Worm (Caenorhabditis elegans) whole organism, L4 larva: ENCODE measurements around the gene srm-5.

ENCODE experiments used
- Y5F2A.4 ChIP-seq: fragments of 200-800 bp; sonication (Bioruptor generic); optimal IDR thresholded peaks from 2 replicates; lab custom pipeline; 2018; ENCODE audit warnings: mild to moderate bottlenecking, missing genetic modification characterization, missing compliant biosample characterization
- aha-1 ChIP-seq: fragments of 150-350 bp; peaks from one replicate; lab custom pipeline; 2014; ENCODE audit warnings: missing biosample characterization, missing genetic modification characterization
- aly-2 ChIP-seq: sonication (generic microtip); optimal IDR thresholded peaks from 2 replicates; lab custom pipeline; 2018; ENCODE audit warnings: missing biosample characterization, missing genetic modification characterization
- ceh-20 ChIP-seq: fragments of 200-800 bp; sonication (Bioruptor generic); IDR thresholded peaks from 2 replicates; pipeline ENCODE4 v1.3.6; 2022; ENCODE audit warnings: missing genetic modification reagents, missing genetic modification characterization, missing compliant biosample characterization
- ceh-28 ChIP-seq: fragments of 150-350 bp; optimal IDR thresholded peaks from 2 replicates; lab custom pipeline; 2014; ENCODE audit warnings: missing biosample characterization, missing genetic modification reagents, missing genetic modification characterization
- ceh-32 ChIP-seq: sonication (generic microtip); optimal IDR thresholded peaks from 2 replicates; lab custom pipeline; 2016; ENCODE audit warnings: mild to moderate bottlenecking, missing genetic modification characterization, missing compliant biosample characterization; ENCODE audit not compliant: poor library complexity
- dmd-6 ChIP-seq: fragments of 200-800 bp; sonication (Bioruptor generic); IDR thresholded peaks from 2 replicates; pipeline ENCODE4 v1.3.6; 2022; ENCODE audit warnings: missing genetic modification reagents, missing genetic modification characterization, missing compliant biosample characterization
- dpl-1 ChIP-seq: fragments of 150-350 bp; optimal IDR thresholded peaks from 2 replicates; lab custom pipeline; 2014; ENCODE audit warnings: missing biosample characterization, missing genetic modification reagents, missing genetic modification characterization
- hif-1 ChIP-seq, 2 experiments: sonication (generic microtip); optimal IDR thresholded peaks; 2 replicates each; lab custom pipeline; 2016 to 2017; ENCODE audit warnings: missing compliant biosample characterization in 2 of 2, missing genetic modification characterization in 2 of 2, missing genetic modification reagents in 2 of 2, missing genotype in 2 of 2, mild to moderate bottlenecking in 1 of 2
- hlh-30 ChIP-seq: sonication (generic microtip); optimal IDR thresholded peaks from 2 replicates; lab custom pipeline; 2017; ENCODE audit warnings: antibody characterized with exemption, mild to moderate bottlenecking, missing genetic modification characterization, missing compliant biosample characterization; ENCODE audit not compliant: insufficient read depth
- jun-1 ChIP-seq: fragments of 150-350 bp; optimal IDR thresholded peaks from 2 replicates; lab custom pipeline; 2014; ENCODE audit warnings: missing biosample characterization, missing genetic modification reagents, missing genetic modification characterization
- lin-13 ChIP-seq: fragments of 150-350 bp; optimal IDR thresholded peaks from 2 replicates; lab custom pipeline; 2014; ENCODE audit warnings: missing biosample characterization, missing genetic modification reagents, missing genetic modification characterization
- lin-15B ChIP-seq: fragments of 150-350 bp; sonication (generic microtip); optimal IDR thresholded peaks from 3 replicates; lab custom pipeline; 2014; ENCODE audit warnings: missing biosample characterization, missing genetic modification characterization
- lsy-2 ChIP-seq, 2 experiments: fragments of 150-350 bp in 1 of 2; sonication (generic microtip) in 1 of 2; optimal IDR thresholded peaks; 2 replicates each; lab custom pipeline; 2014 to 2017; ENCODE audit warnings: missing biosample characterization in 2 of 2, missing genetic modification characterization in 2 of 2
- madf-9 ChIP-seq: fragments of 200-800 bp; sonication (Bioruptor generic); conservative IDR thresholded peaks from 2 replicates; pipeline ENCODE4 v1.3.6; 2022; ENCODE audit warnings: missing genetic modification reagents, missing genetic modification characterization, missing compliant biosample characterization
- nhr-11 ChIP-seq: fragments of 150-350 bp; optimal IDR thresholded peaks from 2 replicates; lab custom pipeline; 2014; ENCODE audit warnings: missing biosample characterization, missing genetic modification characterization
- nhr-48 ChIP-seq: sonication (generic microtip); optimal IDR thresholded peaks from 2 replicates; lab custom pipeline; 2016; ENCODE audit warnings: mild to moderate bottlenecking, missing genetic modification characterization, missing compliant biosample characterization
- rbr-2 ChIP-seq: sonication (generic microtip); optimal IDR thresholded peaks from 2 replicates; lab custom pipeline; 2016; ENCODE audit warnings: missing genotype, missing genetic modification characterization, missing compliant biosample characterization
- skn-1 ChIP-seq: fragments of 150-350 bp; optimal IDR thresholded peaks from 2 replicates; lab custom pipeline; 2014; ENCODE audit warnings: missing biosample characterization, missing genetic modification characterization
- spr-1 ChIP-seq: sonication (generic microtip); optimal IDR thresholded peaks from 2 replicates; lab custom pipeline; 2016; ENCODE audit warnings: mild to moderate bottlenecking, missing genetic modification characterization, missing compliant biosample characterization
- tag-97 ChIP-seq: fragments of 200-800 bp; sonication (Bioruptor generic); IDR thresholded peaks from 2 replicates; pipeline ENCODE4 v1.3.6; 2022; ENCODE audit warnings: missing genetic modification characterization, missing compliant biosample characterization
- tra-1 ChIP-seq: fragments of 200-800 bp; sonication (Bioruptor generic); IDR thresholded peaks from 2 replicates; pipeline ENCODE4 v1.3.6; 2022; ENCODE audit warnings: missing genetic modification reagents, missing genetic modification characterization, missing compliant biosample characterization
- unc-62 ChIP-seq, 3 experiments: fragments of 150-350 bp in 1 of 3; sonication (generic microtip); optimal IDR thresholded peaks in 2 of 3; peaks in 1 of 3; 1 replicate in 1 of 3; 2 replicates in 2 of 3; lab custom pipeline; 2014 to 2017; ENCODE audit warnings: missing biosample characterization in 3 of 3, missing genetic modification characterization in 3 of 3, missing genetic modification reagents in 3 of 3, missing genotype in 1 of 3
- vab-7 ChIP-seq: fragments of 200-800 bp; sonication (Bioruptor generic); IDR thresholded peaks from 2 replicates; pipeline ENCODE4 v1.3.6; 2022; ENCODE audit warnings: missing genetic modification reagents, missing genetic modification characterization, missing compliant biosample characterization
- zag-1 ChIP-seq: fragments of 150-350 bp; optimal IDR thresholded peaks from 2 replicates; lab custom pipeline; 2014; ENCODE audit warnings: missing biosample characterization, missing genetic modification characterization
- zfp-3 ChIP-seq: fragments of 200-800 bp; sonication (Bioruptor generic); conservative IDR thresholded peaks from 2 replicates; pipeline ENCODE4 v1.3.6; 2022; ENCODE audit warnings: missing genetic modification reagents, missing genetic modification characterization, missing compliant biosample characterization
- zip-2 ChIP-seq: fragments of 150-350 bp; optimal IDR thresholded peaks from 2 replicates; lab custom pipeline; 2014; ENCODE audit warnings: missing biosample characterization, missing genetic modification characterization

Gene srm-5

DNA sequence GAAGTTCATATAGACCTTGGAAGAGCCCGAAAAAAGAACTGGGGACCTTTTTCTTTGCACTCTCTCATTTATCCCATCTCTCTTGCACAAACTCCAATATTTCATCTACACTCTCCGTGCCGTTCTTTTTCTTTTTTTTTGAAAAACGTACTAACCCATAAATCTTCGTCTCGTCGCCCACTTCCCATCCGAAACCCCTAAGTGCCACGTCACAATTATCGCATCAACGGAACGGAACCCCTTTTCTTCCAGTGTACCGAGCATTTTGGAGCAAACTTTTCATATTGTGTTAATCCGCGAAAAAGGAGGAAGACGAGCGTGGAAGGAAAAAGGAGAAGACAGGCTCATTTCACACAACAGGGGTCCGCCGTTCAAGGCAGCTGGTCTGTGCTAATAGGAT is 34.4 kb downstream of the srm-5 start:
- peak; percentile 43; the same call in 1 of the 2 replicates for TF ChIP-seq tra-1 (GFP tag; lab: Robert Waterston, UW)
- TF ChIP-seq rbr-2 (tag; lab: Kevin White, UChicago): peak; percentile 22
- no peak for TF ChIP-seq lin-15B (tag; lab: Kevin White, UChicago)
- peak in 1 of 2 experiments; percentile 32 for TF ChIP-seq lsy-2 (tag; optimal IDR thresholded peaks at IDR 0.05; lab: Kevin White, UChicago)
- TF ChIP-seq ceh-20 (GFP tag; lab: Robert Waterston, UW): peak; percentile 78
- no peak for TF ChIP-seq zfp-3 (GFP tag; lab: Robert Waterston, UW)
- TF ChIP-seq hif-1 (tag; optimal IDR thresholded peaks at IDR 0.05; lab: Kevin White, UChicago): no peak
- TF ChIP-seq vab-7 (GFP tag; lab: Robert Waterston, UW): 0 out of 2 replicates have a peak, but pooled peaks have one; percentile 25
- peak in 1 of 2 experiments; percentile 98 for TF ChIP-seq unc-62 (GFP tag; optimal IDR thresholded peaks at IDR 0.05 in 1 of 2; lab: Kevin White, UChicago)
- TF ChIP-seq unc-62 (tag; optimal IDR thresholded peaks at IDR 0.05; lab: Kevin White, UChicago): no peak
- TF ChIP-seq nhr-11 (tag; lab: Kevin White, UChicago): no peak

DNA sequence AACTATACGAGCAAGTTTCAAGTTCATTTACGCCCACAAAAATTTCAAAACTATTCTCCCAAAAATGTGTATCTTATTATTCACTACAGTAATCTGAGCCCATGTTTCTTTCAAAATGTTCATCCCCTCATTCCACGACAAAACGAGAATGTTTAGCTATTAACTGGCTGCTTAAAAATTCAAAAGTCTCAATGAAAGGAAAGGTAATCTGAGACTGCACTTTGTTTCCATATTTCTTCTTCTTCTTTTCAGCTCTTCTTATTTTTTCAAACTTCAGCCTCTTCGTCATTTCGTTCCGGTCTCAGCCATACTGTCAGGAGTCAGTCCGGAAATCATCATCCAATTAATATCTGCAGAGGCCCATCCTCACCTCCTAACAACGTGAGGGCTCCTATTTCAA is 37.8 kb downstream of the srm-5 start, which contains the start of gene unc-39:
unc-39 (plus strand) TSS at position 301 of the 400 bp plus-strand sequence.
- TF ChIP-seq dmd-6 (GFP tag; lab: Robert Waterston, UW): no peak
- TF ChIP-seq Y5F2A.4 (GFP tag; lab: Kevin White, UChicago): no peak
- TF ChIP-seq zag-1: no peak
- no peak for TF ChIP-seq dpl-1 (GFP tag; lab: Kevin White, UChicago)
- TF ChIP-seq jun-1: no peak
- TF ChIP-seq lin-13 (GFP tag; lab: Kevin White, UChicago): no peak
- TF ChIP-seq ceh-28 (tag; lab: Kevin White, UChicago): no peak
- TF ChIP-seq zip-2 (tag; lab: Kevin White, UChicago): no peak
- TF ChIP-seq madf-9: no peak
- TF ChIP-seq aly-2: no peak
- no peak for TF ChIP-seq nhr-48 (tag; lab: Kevin White, UChicago)

DNA sequence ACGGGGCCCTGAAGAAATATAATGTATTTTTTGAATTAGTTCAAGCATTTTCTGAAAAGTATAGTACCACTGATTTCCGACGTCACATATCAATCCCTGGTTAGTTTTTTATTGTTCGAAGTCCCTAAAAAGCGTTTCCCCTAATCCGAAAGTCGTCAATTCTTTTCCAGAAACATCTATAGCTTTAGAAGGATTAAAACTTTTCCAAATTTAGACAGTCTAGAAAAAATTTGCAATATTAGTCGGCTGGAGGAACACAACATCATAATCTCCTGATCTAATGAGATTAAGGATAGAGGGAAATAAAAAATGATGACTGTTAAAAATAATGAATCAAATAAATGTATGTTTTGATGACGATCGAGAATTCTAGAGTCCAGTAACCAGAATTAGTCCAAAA is 43.1 kb downstream of the srm-5 start:
- TF ChIP-seq ceh-32 (tag; lab: Kevin White, UChicago) (no peak), dmd-6 (GFP tag; lab: Robert Waterston, UW) (no peak), unc-62 (GFP tag; optimal IDR thresholded peaks at IDR 0.05 in 1 of 2; lab: Kevin White, UChicago) (peak in 1 of 2 experiments; percentile 77), unc-62 (tag; optimal IDR thresholded peaks at IDR 0.05; lab: Kevin White, UChicago) (no peak)

DNA sequence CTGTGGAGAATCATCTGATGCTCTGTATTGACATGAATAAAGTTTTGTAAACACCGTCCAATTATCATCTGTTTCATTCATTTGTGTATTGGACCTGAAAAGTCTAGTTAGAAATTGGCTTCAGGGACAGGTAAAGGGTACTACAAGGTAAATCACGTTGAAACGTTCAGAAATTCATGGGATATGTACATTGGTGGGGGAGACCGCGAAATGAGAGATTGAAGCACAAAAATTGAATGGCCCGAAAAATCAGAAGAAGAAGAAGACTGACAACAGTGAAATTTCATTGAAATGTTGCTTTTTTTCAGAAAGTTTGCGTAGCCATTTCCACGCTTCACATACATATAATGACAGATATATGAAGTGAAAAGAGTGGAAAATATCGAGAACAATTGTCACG is 44.0 kb downstream of the srm-5 start, which contains the start of gene npr-43:
npr-43 (minus strand) TSS at position 101 of the 400 bp plus-strand sequence.
- TF ChIP-seq spr-1: no peak
- TF ChIP-seq aha-1 (tag; lab: Kevin White, UChicago): peak; percentile 68
- no peak for TF ChIP-seq skn-1 (tag; lab: Kevin White, UChicago)

DNA sequence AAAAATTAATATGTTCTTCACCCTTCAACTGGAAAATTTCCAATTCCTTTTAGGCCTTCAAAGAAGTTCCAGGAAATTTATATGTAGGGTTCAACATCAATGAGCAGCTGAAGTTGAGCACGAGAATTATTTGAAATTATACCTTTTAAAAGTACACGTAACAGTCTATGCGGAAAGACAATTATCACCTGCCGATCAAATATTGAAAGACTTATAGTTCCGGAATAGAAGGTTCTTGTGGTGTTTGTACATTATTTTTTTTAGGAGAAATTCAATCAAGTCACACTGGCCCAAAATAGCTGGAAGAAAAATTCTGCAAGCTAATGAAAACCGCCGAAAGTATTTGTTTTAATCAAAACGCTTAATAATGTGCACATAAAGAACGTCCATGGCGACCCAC is 45.2 kb downstream of the srm-5 start:
- TF ChIP-seq aha-1 (tag; lab: Kevin White, UChicago) (peak; percentile 37), tra-1 (GFP tag; lab: Robert Waterston, UW) (no peak), ceh-32 (tag; lab: Kevin White, UChicago) (no peak), unc-62 (GFP tag; optimal IDR thresholded peaks at IDR 0.05 in 1 of 2; lab: Kevin White, UChicago) (peak in 1 of 2 experiments; percentile 96), unc-62 (tag; optimal IDR thresholded peaks at IDR 0.05; lab: Kevin White, UChicago) (no peak), hlh-30 (tag; lab: Kevin White, UChicago) (no peak), tag-97 (no peak)
- TF ChIP-seq, all 104 proteins: peak for 2
